Worm (Caenorhabditis elegans): ENCODE measurements around the gene sem-5.

sem-5 gene

ce11 chrX:7988457-7988856, 26.9 kb upstream of the sem-5 start:
- TF ChIP-seq fkh-10 (GFP tag; optimal IDR thresholded peaks at IDR 0.05): no peak
- no peak for TF ChIP-seq ceh-18 (tag; optimal IDR thresholded peaks at IDR 0.05)
- TF ChIP-seq hlh-30 (tag; optimal IDR thresholded peaks at IDR 0.05; ENCODE audit: insufficient read depth): no peak
- TF ChIP-seq dmd-4 (tag; optimal IDR thresholded peaks at IDR 0.05; ENCODE audit: borderline replicate concordance): no peak
- no peak for TF ChIP-seq lin-11 (tag; optimal IDR thresholded peaks at IDR 0.05)
- TF ChIP-seq K09A11.1 (tag; optimal IDR thresholded peaks at IDR 0.05; ENCODE audit: insufficient read depth): no peak
- TF ChIP-seq eyg-1 (tag; optimal IDR thresholded peaks at IDR 0.05): no peak
- no peak for TF ChIP-seq elt-4 (tag; optimal IDR thresholded peaks at IDR 0.05)

DNA sequence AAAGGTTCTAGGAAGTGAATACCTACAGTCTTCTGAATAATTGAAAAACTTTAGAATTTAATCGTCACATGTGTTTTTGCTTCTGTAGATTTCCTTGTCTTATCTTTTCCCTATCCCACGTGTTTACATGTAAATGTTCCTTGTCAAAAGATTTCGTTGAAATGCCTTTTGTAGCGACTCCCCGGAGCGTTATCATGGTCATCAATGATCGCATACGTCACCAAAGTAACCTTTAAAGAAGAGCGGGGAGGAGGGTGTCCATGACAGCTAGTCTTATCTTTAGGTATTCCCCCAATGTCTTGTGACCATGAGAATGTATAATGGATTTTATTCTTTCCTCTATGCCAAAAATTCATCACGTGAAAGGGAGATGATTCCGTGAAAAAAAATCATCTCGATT, 25.4 kb upstream of the sem-5 start:
- no peak for TF ChIP-seq tbx-7 (tag; optimal IDR thresholded peaks at IDR 0.05)
- peak; percentile 52 for TF ChIP-seq elt-2 (tag; optimal IDR thresholded peaks at IDR 0.05)
- TF ChIP-seq hlh-30 (tag; optimal IDR thresholded peaks at IDR 0.05; ENCODE audit: insufficient read depth): peak; percentile 33

ce11 chrX:7985495-7986029, 24.0 kb upstream of the sem-5 start, which contains the start of gene F45E1.4:
TSS of gene F45E1.4 (plus strand) at chrX:7985979.
- TF ChIP-seq pqm-1 (tag; optimal IDR thresholded peaks at IDR 0.05) (no peak), dmd-4 (tag; optimal IDR thresholded peaks at IDR 0.05; ENCODE audit: borderline replicate concordance) (no peak), ceh-9 (tag; optimal IDR thresholded peaks at IDR 0.05) (no peak), sox-2 (GFP tag; IDR thresholded peaks at IDR 0.05) (no peak), odd-2 (tag; optimal IDR thresholded peaks at IDR 0.05) (peak; percentile 13)

- TF ChIP-seq hlh-15 (tag; optimal IDR thresholded peaks at IDR 0.05) (no peak), lim-6 (tag; optimal IDR thresholded peaks at IDR 0.05) (no peak), rnt-1 (tag; optimal IDR thresholded peaks at IDR 0.05) (no peak), ahr-1 (tag; optimal IDR thresholded peaks at IDR 0.05) (no peak), ceh-2 (tag; optimal IDR thresholded peaks at IDR 0.05) (no peak), pha-4 (tag; optimal IDR thresholded peaks at IDR 0.05) (no peak), T23F11.4 (GFP tag; optimal IDR thresholded peaks at IDR 0.05) (no peak), unc-42 (tag; optimal IDR thresholded peaks at IDR 0.05) (no peak), fax-1 (tag; optimal IDR thresholded peaks at IDR 0.05) (no peak), K09A11.1 (tag; optimal IDR thresholded peaks at IDR 0.05; ENCODE audit: insufficient read depth) (no peak), npax-4 (tag; optimal IDR thresholded peaks at IDR 0.05) (no peak), ceh-6 (GFP tag; optimal IDR thresholded peaks at IDR 0.05) (no peak), che-1 (tag; optimal IDR thresholded peaks at IDR 0.05) (no peak), unc-86 (tag; optimal IDR thresholded peaks at IDR 0.05) (no peak), sox-2 (GFP tag; IDR thresholded peaks at IDR 0.05) (no peak), ttx-3 (tag; optimal IDR thresholded peaks at IDR 0.05) (no peak), madf-2 (tag; optimal IDR thresholded peaks at IDR 0.05) (no peak), fkh-10 (GFP tag; optimal IDR thresholded peaks at IDR 0.05) (no peak), ceh-31 (tag; optimal IDR thresholded peaks at IDR 0.05) (no peak), ceh-14 (tag; optimal IDR thresholded peaks at IDR 0.05) (no peak)
These were observed 23.2 kb upstream of the sem-5 start for ce11 chrX:7984742-7985141.

DNA sequence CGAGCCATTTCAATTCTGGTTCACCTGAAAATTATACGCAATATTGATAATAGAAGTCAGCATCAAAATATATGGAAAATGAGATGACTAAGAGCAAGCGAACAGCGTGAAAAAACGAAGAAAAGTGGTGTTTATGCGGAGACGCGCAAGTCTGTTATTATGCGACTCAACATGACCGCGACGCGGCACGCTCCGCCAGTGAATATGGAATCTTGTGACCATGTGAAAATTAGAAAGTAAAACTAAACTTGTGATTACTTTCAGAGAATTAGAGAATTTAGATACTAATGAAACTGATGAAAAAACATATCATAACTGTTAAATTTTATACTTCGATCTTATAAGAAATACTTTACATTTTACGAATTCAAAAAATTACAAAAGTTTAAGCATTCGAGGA, 20.5 kb upstream of the sem-5 start, which contains the start of gene his-71:
Gene his-71, minus strand, starts transcription at position 24 of the 400 bp plus-strand sequence.
- TF ChIP-seq fax-1 (tag; optimal IDR thresholded peaks at IDR 0.05) (no peak), hlh-8 (tag; optimal IDR thresholded peaks at IDR 0.05) (no peak), lin-11 (tag; optimal IDR thresholded peaks at IDR 0.05) (no peak), sox-4 (tag; optimal IDR thresholded peaks at IDR 0.05) (no peak), K02D7.2 (tag; optimal IDR thresholded peaks at IDR 0.05) (no peak), unc-55 (GFP tag; optimal IDR thresholded peaks at IDR 0.05) (no peak), ets-4 (tag; optimal IDR thresholded peaks at IDR 0.05) (no peak), T23F11.4 (GFP tag; optimal IDR thresholded peaks at IDR 0.05) (no peak)
